Fruit fly (Drosophila melanogaster) whole organism, embryonic: ENCODE data around the gene Gpdh1.

Source experiments
- CG10321 ChIP-seq: fragments of 200-800 bp; sonication (Bioruptor generic); IDR thresholded peaks from 2 replicates; pipeline ENCODE4 v1.3.6; 2022; ENCODE audit warnings: missing biosample characterization, missing genetic modification characterization
- CG10366 ChIP-seq: fragments of 200-800 bp; sonication (Bioruptor generic); IDR thresholded peaks from 2 replicates; pipeline ENCODE4 v1.3.6; 2022; ENCODE audit warnings: missing biosample characterization, missing genetic modification characterization
- CG12299 ChIP-seq: fragments of 200-800 bp; sonication (Bioruptor generic); optimal IDR thresholded peaks from 2 replicates; lab custom pipeline; 2018; ENCODE audit warnings: missing biosample characterization, mild to moderate bottlenecking, missing genetic modification characterization
- CG32767 ChIP-seq: fragments of 200-800 bp; sonication (Bioruptor generic); IDR thresholded peaks from 2 replicates; pipeline ENCODE4 v1.3.6; 2022; ENCODE audit warnings: missing biosample characterization, missing genetic modification characterization
- CG3838 ChIP-seq: fragments of 200-800 bp; sonication (Bioruptor generic); optimal IDR thresholded peaks from 3 replicates; lab custom pipeline; 2016; ENCODE audit warnings: missing biosample characterization, missing genetic modification characterization
- CG8944 ChIP-seq: fragments of 200-800 bp; sonication (Bioruptor generic); optimal IDR thresholded peaks from 3 replicates; lab custom pipeline; 2016; ENCODE audit warnings: missing biosample characterization, missing genetic modification characterization
- Sox102F ChIP-seq: fragments of 200-800 bp; sonication (Bioruptor generic); optimal IDR thresholded peaks from 2 replicates; lab custom pipeline; 2018; ENCODE audit warnings: missing biosample characterization, mild to moderate bottlenecking, missing genetic modification characterization, moderate library complexity
- psq ChIP-seq: fragments of 200-800 bp; sonication (Bioruptor generic); optimal IDR thresholded peaks from 2 replicates; lab custom pipeline; 2017; ENCODE audit warnings: missing biosample characterization, missing genetic modification characterization
- sens-2 ChIP-seq: fragments of 200-800 bp; sonication (Bioruptor generic); IDR thresholded peaks from 2 replicates; pipeline ENCODE4 v1.3.6; 2022; ENCODE audit warnings: missing biosample characterization, missing genetic modification characterization
- sna ChIP-seq: fragments of 200-800 bp; sonication (Bioruptor generic); IDR thresholded peaks from 2 replicates; pipeline ENCODE4 v1.3.6; 2022; ENCODE audit warnings: missing biosample characterization, missing genetic modification characterization; ENCODE audit not compliant: partially characterized antibody
- so ChIP-seq: fragments of 200-800 bp; sonication (Bioruptor generic); IDR thresholded peaks from 3 replicates; pipeline ENCODE4 v1.3.6; 2022; ENCODE audit warnings: missing biosample characterization, missing genetic modification characterization

dm6 chr2L:5899170-5899708, 44.2 kb upstream of the Gpdh1 start:
- TF ChIP-seq sens-2 (no peak), CG10366 (GFP tag; lab: Robert Waterston, UW) (no peak), sna (GFP tag; lab: Robert Waterston, UW) (no peak), CG10321 (GFP tag; lab: Robert Waterston, UW) (no peak), psq (GFP tag; lab: Kevin White, UChicago) (no peak), CG8944 (GFP tag; lab: Kevin White, UChicago) (no peak), so (no peak), Sox102F (GFP tag; lab: Kevin White, UChicago) (no peak), CG3838 (no peak), CG32767 (GFP tag; lab: Robert Waterston, UW) (no peak), CG12299 (tag; lab: Kevin White, UChicago) (no peak)
